Worm (Caenorhabditis elegans): ENCODE measurements around the gene F08H9.4.

DNA sequence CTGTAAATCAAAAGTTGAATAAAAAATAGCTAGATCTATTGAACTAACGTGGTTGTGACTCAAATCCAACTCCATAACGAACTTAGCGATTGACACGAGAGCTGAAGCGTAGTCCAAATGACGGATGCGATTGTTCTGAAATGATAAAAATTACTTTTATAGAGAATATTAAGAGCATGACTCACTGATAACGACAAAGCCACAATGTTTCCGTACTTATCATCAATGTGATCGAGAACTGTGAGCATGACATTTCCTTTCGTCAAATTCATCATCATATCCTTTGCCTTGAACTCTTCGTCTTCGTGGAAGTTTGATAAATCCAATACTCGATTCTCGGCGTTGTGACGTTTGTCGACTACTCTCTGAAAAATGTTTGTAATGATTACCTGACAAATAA lies 50.2 kb downstream of the F08H9.4 start:
- no peak for TF ChIP-seq lin-39 (tag; optimal IDR thresholded peaks at IDR 0.05)
- TF ChIP-seq R02D3.7 (tag; optimal IDR thresholded peaks at IDR 0.05) = no peak
- TF ChIP-seq ZK546.5 (tag; optimal IDR thresholded peaks at IDR 0.05) = no peak
- TF ChIP-seq snpc-4 (tag; optimal IDR thresholded peaks at IDR 0.05) = no peak

Measured in whole organism, L3 larva.